Fruit fly (Drosophila melanogaster) whole organism, embryonic: ENCODE measurements around the gene cyr.

Experiments used
- BtbVII ChIP-seq: fragments of 200-800 bp; sonication (Bioruptor generic); optimal IDR thresholded peaks from 3 replicates; lab custom pipeline; 2017; ENCODE audit warnings: missing biosample characterization, mild to moderate bottlenecking, missing genetic modification characterization
- CG10147 ChIP-seq: fragments of 200-800 bp; sonication (Bioruptor generic); optimal IDR thresholded peaks from 2 replicates; lab custom pipeline; 2019; ENCODE audit warnings: missing biosample characterization, mild to moderate bottlenecking, missing genetic modification characterization, moderate library complexity
- CG12155 ChIP-seq: fragments of 200-800 bp; sonication (Bioruptor generic); optimal IDR thresholded peaks from 3 replicates; lab custom pipeline; 2016; ENCODE audit warnings: missing biosample characterization, missing genetic modification characterization
- CG14965 ChIP-seq: fragments of 200-800 bp; sonication (Bioruptor generic); optimal IDR thresholded peaks from 2 replicates; lab custom pipeline; 2016; ENCODE audit warnings: missing biosample characterization, missing genetic modification characterization, borderline replicate concordance
- CG1529 ChIP-seq: fragments of 200-800 bp; sonication (Bioruptor generic); optimal IDR thresholded peaks from 3 replicates; lab custom pipeline; 2018; ENCODE audit warnings: missing biosample characterization, missing genetic modification characterization
- CG2120 ChIP-seq: fragments of 200-800 bp; sonication (Bioruptor generic); optimal IDR thresholded peaks from 3 replicates; lab custom pipeline; 2016; ENCODE audit warnings: missing biosample characterization, missing genetic modification characterization
- CG2678 ChIP-seq: fragments of 200-800 bp; sonication (Bioruptor generic); optimal IDR thresholded peaks from 3 replicates; lab custom pipeline; 2019; ENCODE audit warnings: missing biosample characterization, mild to moderate bottlenecking, missing genetic modification characterization, moderate library complexity
- CG31365 ChIP-seq: fragments of 200-800 bp; sonication (Bioruptor generic); optimal IDR thresholded peaks from 2 replicates; lab custom pipeline; 2018; ENCODE audit warnings: missing biosample characterization, mild to moderate bottlenecking, missing genetic modification characterization
- CG3281 ChIP-seq: fragments of 200-800 bp; sonication (Bioruptor generic); optimal IDR thresholded peaks from 3 replicates; lab custom pipeline; 2017; ENCODE audit warnings: missing biosample characterization, mild to moderate bottlenecking, missing genetic modification characterization
- CG3847 ChIP-seq: fragments of 200-800 bp; sonication (Bioruptor generic); IDR thresholded peaks from 2 replicates; pipeline ENCODE4 v1.3.6; 2022; ENCODE audit warnings: missing biosample characterization, missing genetic modification characterization
- CG42726 ChIP-seq: fragments of 200-800 bp; sonication (Bioruptor generic); IDR thresholded peaks from 2 replicates; pipeline ENCODE4 v1.3.6; 2022; ENCODE audit warnings: missing biosample characterization, missing genetic modification characterization; ENCODE audit not compliant: partially characterized antibody
- CG4820 ChIP-seq: fragments of 200-800 bp; sonication (Bioruptor generic); optimal IDR thresholded peaks from 3 replicates; lab custom pipeline; 2016; ENCODE audit warnings: missing biosample characterization, missing genetic modification characterization
- CG6175 ChIP-seq: fragments of 200-800 bp; sonication (Bioruptor generic); IDR thresholded peaks from 3 replicates; pipeline ENCODE4 v1.3.6; 2022; ENCODE audit warnings: missing biosample characterization, missing genetic modification characterization
- CG6689 ChIP-seq: fragments of 200-800 bp; sonication (Bioruptor generic); IDR thresholded peaks from 2 replicates; pipeline ENCODE4 v1.3.6; 2022; ENCODE audit warnings: missing biosample characterization, missing genetic modification characterization
- CG6765 ChIP-seq: fragments of 200-800 bp; sonication (Bioruptor generic); optimal IDR thresholded peaks from 3 replicates; lab custom pipeline; 2017; ENCODE audit warnings: missing biosample characterization, mild to moderate bottlenecking, missing genetic modification characterization
- CG7271 ChIP-seq: fragments of 200-800 bp; sonication (Bioruptor generic); optimal IDR thresholded peaks from 2 replicates; lab custom pipeline; 2018; ENCODE audit warnings: missing biosample characterization, mild to moderate bottlenecking, missing genetic modification characterization, moderate library complexity
- CG7372 ChIP-seq: fragments of 200-800 bp; sonication (Bioruptor generic); IDR thresholded peaks from 2 replicates; pipeline ENCODE4 v1.3.6; 2022; ENCODE audit warnings: missing biosample characterization, missing genetic modification characterization
- CG7556 ChIP-seq: fragments of 200-800 bp; sonication (Bioruptor generic); optimal IDR thresholded peaks from 2 replicates; lab custom pipeline; 2017; ENCODE audit warnings: missing biosample characterization, mild to moderate bottlenecking, missing genetic modification characterization
- CG7786 ChIP-seq: fragments of 200-800 bp; sonication (Bioruptor generic); optimal IDR thresholded peaks from 2 replicates; lab custom pipeline; 2016; ENCODE audit warnings: missing biosample characterization, missing genetic modification characterization
- CG7839 ChIP-seq: fragments of 200-800 bp; sonication (Bioruptor generic); optimal IDR thresholded peaks from 3 replicates; lab custom pipeline; 2018; ENCODE audit warnings: missing biosample characterization, mild to moderate bottlenecking, missing genetic modification characterization, moderate library complexity
- CG7928 ChIP-seq: fragments of 200-800 bp; sonication (Bioruptor generic); optimal IDR thresholded peaks from 2 replicates; lab custom pipeline; 2017; ENCODE audit warnings: missing biosample characterization, mild to moderate bottlenecking, missing genetic modification characterization
- CG8388 ChIP-seq: fragments of 200-800 bp; sonication (Bioruptor generic); optimal IDR thresholded peaks from 2 replicates; lab custom pipeline; 2019; ENCODE audit warnings: missing biosample characterization, mild to moderate bottlenecking, missing genetic modification characterization, moderate library complexity
- CrebB ChIP-seq: fragments of 200-800 bp; sonication (Bioruptor generic); optimal IDR thresholded peaks from 3 replicates; lab custom pipeline; 2018; ENCODE audit warnings: missing biosample characterization, mild to moderate bottlenecking, missing genetic modification characterization
- D19A ChIP-seq: fragments of 200-800 bp; optimal IDR thresholded peaks from 3 replicates; lab custom pipeline; 2019; ENCODE audit warnings: missing biosample characterization, mild to moderate bottlenecking, missing genetic modification characterization, moderate library complexity
- Dbx ChIP-seq: fragments of 200-800 bp; sonication (Bioruptor generic); IDR thresholded peaks from 3 replicates; pipeline ENCODE4 v1.3.6; 2022; ENCODE audit warnings: missing biosample characterization, missing genetic modification characterization
- Fer2 ChIP-seq: fragments of 200-800 bp; sonication (Bioruptor generic); optimal IDR thresholded peaks from 2 replicates; lab custom pipeline; 2018; ENCODE audit warnings: missing biosample characterization, mild to moderate bottlenecking, missing genetic modification characterization, moderate library complexity
- Hand ChIP-seq: fragments of 200-800 bp; sonication (Bioruptor generic); optimal IDR thresholded peaks from 2 replicates; lab custom pipeline; 2017; ENCODE audit warnings: mild to moderate bottlenecking, missing biosample characterization, missing genetic modification reagents, missing genetic modification characterization
- NfI ChIP-seq: fragments of 200-800 bp; sonication (Bioruptor generic); optimal IDR thresholded peaks from 3 replicates; lab custom pipeline; 2018; ENCODE audit warnings: missing biosample characterization, mild to moderate bottlenecking, missing genetic modification characterization, moderate library complexity
- Six4 ChIP-seq: fragments of 200-800 bp; sonication (Bioruptor generic); optimal IDR thresholded peaks from 2 replicates; lab custom pipeline; 2016; ENCODE audit warnings: missing biosample characterization, missing genetic modification characterization
- TFAM ChIP-seq: fragments of 200-800 bp; sonication (Bioruptor generic); optimal IDR thresholded peaks from 2 replicates; lab custom pipeline; 2017; ENCODE audit warnings: missing biosample characterization, missing genetic modification characterization, inconsistent platforms
- Usf ChIP-seq: fragments of 200-800 bp; sonication (Bioruptor generic); optimal IDR thresholded peaks from 2 replicates; lab custom pipeline; 2017; ENCODE audit warnings: missing genotype, missing biosample characterization, missing genetic modification characterization
- ap ChIP-seq: fragments of 200-800 bp; sonication (Bioruptor generic); IDR thresholded peaks from 2 replicates; pipeline ENCODE4 v1.3.6; 2022; ENCODE audit warnings: missing biosample characterization, missing genetic modification characterization
- ara ChIP-seq: fragments of 200-800 bp; sonication (Bioruptor generic); IDR thresholded peaks from 2 replicates; pipeline ENCODE4 v1.3.6; 2022; ENCODE audit warnings: missing biosample characterization, missing genetic modification characterization
- bowl ChIP-seq: fragments of 200-800 bp; sonication (Bioruptor generic); IDR thresholded peaks from 2 replicates; pipeline ENCODE4 v1.3.6; 2022; ENCODE audit warnings: missing biosample characterization, missing genetic modification characterization
- cad ChIP-seq: fragments of >200 bp; optimal IDR thresholded peaks from 2 replicates; lab custom pipeline; 2017; ENCODE audit warnings: missing biosample characterization, missing genetic modification characterization
- cas ChIP-seq: fragments of 200-800 bp; sonication (Bioruptor generic); IDR thresholded peaks from 2 replicates; pipeline ENCODE4 v1.3.6; 2022; ENCODE audit warnings: missing biosample characterization, missing genetic modification characterization
- danr ChIP-seq: fragments of 200-800 bp; sonication (Bioruptor generic); IDR thresholded peaks from 2 replicates; pipeline ENCODE4 v1.3.6; 2022; ENCODE audit warnings: missing biosample characterization, missing genetic modification characterization
- grau ChIP-seq: fragments of 200-800 bp; optimal IDR thresholded peaks from 3 replicates; lab custom pipeline; 2019; ENCODE audit warnings: missing biosample characterization, mild to moderate bottlenecking, missing genetic modification characterization, moderate library complexity
- kay ChIP-seq: fragments of 200-800 bp; sonication (Bioruptor generic); optimal IDR thresholded peaks from 2 replicates; lab custom pipeline; 2016; ENCODE audit warnings: missing biosample characterization, missing genetic modification characterization
- ken ChIP-seq: fragments of 200-800 bp; sonication (Bioruptor generic); IDR thresholded peaks from 3 replicates; pipeline ENCODE4 v1.3.6; 2022; ENCODE audit warnings: missing biosample characterization, missing genetic modification characterization
- lab ChIP-seq: fragments of 200-800 bp; sonication (Bioruptor generic); optimal IDR thresholded peaks from 3 replicates; lab custom pipeline; 2017; ENCODE audit warnings: missing biosample characterization, missing genetic modification characterization, mild to moderate bottlenecking, moderate library complexity, missing genetic modification reagents
- peb ChIP-seq: fragments of 200-800 bp; sonication (Bioruptor generic); IDR thresholded peaks from 2 replicates; pipeline ENCODE4 v1.3.6; 2022; ENCODE audit warnings: missing biosample characterization, missing genetic modification characterization
- pzg ChIP-seq: fragments of 200-800 bp; sonication (Bioruptor generic); optimal IDR thresholded peaks from 3 replicates; lab custom pipeline; 2018; ENCODE audit warnings: missing biosample characterization, mild to moderate bottlenecking, missing genetic modification characterization, moderate library complexity
- sd ChIP-seq: fragments of 200-800 bp; sonication (Bioruptor generic); optimal IDR thresholded peaks from 3 replicates; lab custom pipeline; 2018; ENCODE audit warnings: missing biosample characterization, mild to moderate bottlenecking, missing genetic modification characterization, moderate library complexity
- shn ChIP-seq: fragments of 200-800 bp; sonication (Bioruptor generic); optimal IDR thresholded peaks from 3 replicates; lab custom pipeline; 2016; ENCODE audit warnings: missing biosample characterization, missing genetic modification characterization
- stc ChIP-seq: fragments of 200-800 bp; sonication (Bioruptor generic); IDR thresholded peaks from 2 replicates; pipeline ENCODE4 v1.3.6; 2022; ENCODE audit warnings: missing biosample characterization, missing genetic modification characterization
- tgo ChIP-seq: fragments of 200-800 bp; sonication (Bioruptor generic); IDR thresholded peaks from 3 replicates; pipeline ENCODE4 v1.3.6; 2022; ENCODE audit warnings: missing biosample characterization, missing genetic modification characterization
- tin ChIP-seq: fragments of 200-800 bp; sonication (Bioruptor generic); optimal IDR thresholded peaks from 3 replicates; lab custom pipeline; 2016; ENCODE audit warnings: missing biosample characterization, missing genetic modification characterization
- usp ChIP-seq: fragments of >200 bp; optimal IDR thresholded peaks from 2 replicates; lab custom pipeline; 2017; ENCODE audit warnings: missing biosample characterization, missing genetic modification characterization
- vvl ChIP-seq: fragments of 200-800 bp; sonication (Bioruptor generic); IDR thresholded peaks from 2 replicates; pipeline ENCODE4 v1.3.6; 2022; ENCODE audit warnings: missing biosample characterization, missing genetic modification characterization
- zf30C ChIP-seq: fragments of 200-800 bp; sonication (Bioruptor generic); optimal IDR thresholded peaks from 3 replicates; lab custom pipeline; 2018; ENCODE audit warnings: missing biosample characterization, mild to moderate bottlenecking, missing genetic modification characterization

Gene cyr

DNA sequence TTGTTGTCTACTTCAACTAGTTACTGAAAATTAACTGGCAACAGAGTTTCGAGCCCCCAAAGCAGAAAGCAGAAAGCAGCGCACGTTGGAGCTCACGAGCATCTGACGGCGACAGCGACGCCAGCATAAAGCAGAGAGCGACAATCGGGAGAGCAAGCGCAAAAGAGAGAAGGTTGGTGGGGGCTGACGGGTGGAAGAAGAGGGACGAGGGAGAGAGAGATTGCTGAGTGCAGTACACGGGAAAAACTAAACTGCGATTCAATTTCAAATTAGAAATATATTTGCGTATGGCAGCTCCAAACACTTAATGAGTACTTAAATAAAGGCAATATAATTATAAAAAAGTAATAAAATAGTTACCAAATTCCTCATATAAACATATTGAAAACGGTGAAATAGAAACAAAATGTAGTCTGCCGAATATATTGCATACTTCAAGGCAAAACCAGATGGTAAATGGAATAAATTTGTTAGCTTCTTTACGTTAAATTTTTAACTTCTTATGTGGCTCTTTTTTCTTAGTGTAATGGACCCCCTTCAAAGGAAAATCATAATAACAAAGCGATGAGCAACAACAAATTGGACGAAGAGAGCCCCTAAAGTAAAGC lies 43.3 kb downstream of the cyr start (continued):
- TF ChIP-seq stc (GFP tag; lab: Robert Waterston, UW) (peak; percentile 87), CG4820 (GFP tag; lab: Kevin White, UChicago) (peak; percentile 91), danr (GFP tag; lab: Robert Waterston, UW) (peak; percentile 87), CG6175 (GFP tag; lab: Robert Waterston, UW) (peak; percentile 68), peb (GFP tag; lab: Robert Waterston, UW) (peak; percentile 90), D19A (tag; lab: Kevin White, UChicago) (peak; percentile 83), NfI (GFP tag; lab: Kevin White, UChicago) (peak; percentile 95), CG10147 (GFP tag; lab: Kevin White, UChicago) (peak; percentile 94), CG7372 (peak; percentile 92), shn (GFP tag; lab: Kevin White, UChicago) (peak; percentile 54), CG6765 (GFP tag; lab: Kevin White, UChicago) (peak; percentile 89), CG12155 (peak; percentile 86), CG2120 (GFP tag; lab: Kevin White, UChicago) (peak; percentile 95), CG3281 (GFP tag; lab: Kevin White, UChicago) (peak; percentile 95), CG8388 (peak; percentile 91), kay (GFP tag; lab: Kevin White, UChicago) (peak; percentile 87), CG2678 (tag; lab: Kevin White, UChicago) (peak; percentile 98), tgo (GFP tag; lab: Robert Waterston, UW) (peak; percentile 95), cas (GFP tag; lab: Robert Waterston, UW) (peak; percentile 72), CG31365 (peak; percentile 68), CG6689 (peak; percentile 93), Dbx (peak; percentile 91), CG7556 (GFP tag; lab: Kevin White, UChicago) (peak; percentile 97), TFAM (GFP tag; lab: Kevin White, UChicago) (peak; percentile 70), lab (peak; percentile 97), CG7928 (GFP tag; lab: Kevin White, UChicago) (peak; percentile 71), ken (GFP tag; lab: Robert Waterston, UW) (peak; percentile 82), zf30C (peak; percentile 93), sd (peak; percentile 86), CG7271 (peak; percentile 39), Usf (GFP tag; lab: Kevin White, UChicago) (peak; percentile 79), CG7786 (peak; percentile 84), pzg (GFP tag; lab: Kevin White, UChicago) (no peak), cad (GFP tag; lab: Kevin White, UChicago) (no peak), Six4 (GFP tag; lab: Kevin White, UChicago) (peak; percentile 90), CG3847 (peak; percentile 91), CG42726 (GFP tag; lab: Robert Waterston, UW) (no peak), tin (GFP tag; lab: Kevin White, UChicago) (peak; percentile 93), grau (tag; lab: Kevin White, UChicago) (peak; percentile 96), CG14965 (GFP tag; lab: Kevin White, UChicago) (no peak), CG1529 (peak; percentile 93), bowl (GFP tag; lab: Robert Waterston, UW) (peak; percentile 64; the same call in 1 of the 2 replicates), CG7839 (peak; percentile 97), ap (GFP tag; lab: Robert Waterston, UW) (peak; percentile 86), Hand (GFP tag; lab: Kevin White, UChicago) (peak; percentile 95), Fer2 (peak; percentile 92), BtbVII (GFP tag; lab: Kevin White, UChicago) (peak; percentile 97), usp (GFP tag; lab: Kevin White, UChicago) (no peak), vvl (peak; percentile 91), CrebB (tag; lab: Kevin White, UChicago) (peak; percentile 92), ara (GFP tag; lab: Robert Waterston, UW) (peak; percentile 85)
